Worm (Caenorhabditis elegans) whole organism, L3 larva: ENCODE results near the gene H14A12.3.
A peak's percentile ranks its signal among the peaks of the same experiment; 100 is the strongest.

Experiments used
- ZK546.5 ChIP-seq: sonication (generic microtip); optimal IDR thresholded peaks from 2 replicates; lab custom pipeline; 2017; ENCODE audit warnings: missing biosample characterization, missing genetic modification characterization
- ama-1 ChIP-seq: fragments of 150-350 bp; optimal IDR thresholded peaks from 2 replicates; lab custom pipeline; 2018
- ceh-16 ChIP-seq: sonication (generic microtip); optimal IDR thresholded peaks from 2 replicates; lab custom pipeline; 2017; ENCODE audit warnings: missing biosample characterization, missing genetic modification characterization
- elt-2 ChIP-seq: sonication (generic microtip); optimal IDR thresholded peaks from 2 replicates; lab custom pipeline; 2016; ENCODE audit warnings: missing genetic modification reagents, mild to moderate bottlenecking, missing genetic modification characterization, missing compliant biosample characterization
- fkh-10 ChIP-seq: sonication (generic microtip); optimal IDR thresholded peaks from 2 replicates; lab custom pipeline; 2017; ENCODE audit warnings: missing biosample characterization, missing genetic modification reagents, missing genetic modification characterization
- fos-1 ChIP-seq: fragments of 150-350 bp; optimal IDR thresholded peaks from 2 replicates; lab custom pipeline; 2014; ENCODE audit warnings: missing biosample characterization, missing genetic modification characterization
- jun-1 ChIP-seq: fragments of 150-350 bp; optimal IDR thresholded peaks from 2 replicates; lab custom pipeline; 2014; ENCODE audit warnings: missing biosample characterization, missing genetic modification reagents, missing genetic modification characterization
- mdl-1 ChIP-seq: fragments of 150-350 bp; optimal IDR thresholded peaks from 2 replicates; lab custom pipeline; 2014; ENCODE audit warnings: missing biosample characterization, missing genetic modification characterization
- snpc-4 ChIP-seq: fragments of 150-350 bp; optimal IDR thresholded peaks from 2 replicates; lab custom pipeline; 2014; ENCODE audit warnings: missing biosample characterization, missing genetic modification characterization
- unc-39 ChIP-seq: sonication (generic microtip); optimal IDR thresholded peaks from 4 replicates; lab custom pipeline; 2017; ENCODE audit warnings: missing biosample characterization, missing genetic modification characterization

DNA sequence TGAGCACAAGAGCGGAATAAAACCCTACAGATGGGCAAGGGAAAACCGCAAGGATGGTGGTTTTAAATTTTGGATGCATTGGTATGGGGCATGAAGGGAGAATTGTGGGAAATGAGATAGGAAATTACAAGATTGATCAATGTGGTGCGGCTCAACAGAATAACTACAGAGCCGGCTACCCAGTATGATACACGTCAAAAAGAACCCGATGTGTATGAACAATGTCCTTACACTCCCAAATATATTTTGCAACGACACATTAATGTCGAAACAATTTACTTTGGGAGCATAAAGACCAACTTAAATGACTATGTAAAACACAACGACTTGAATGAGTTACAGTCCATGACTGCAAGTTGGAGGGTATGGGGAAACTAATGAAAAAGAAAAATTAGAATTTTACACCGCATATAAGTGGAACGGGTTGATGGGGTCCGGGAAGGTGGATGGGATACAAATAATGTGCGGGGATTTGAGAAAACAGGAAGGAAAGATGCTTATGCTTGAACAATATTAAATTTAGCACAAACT is 32.1 kb downstream of the H14A12.3 start:
- no peak for TF ChIP-seq fkh-10
- no peak for TF ChIP-seq jun-1 (tag; lab: Kevin White, UChicago)
- no peak for TF ChIP-seq ZK546.5 (tag; lab: Kevin White, UChicago)
- TF ChIP-seq fos-1 (tag; lab: Kevin White, UChicago), result no peak
- TF ChIP-seq elt-2 (tag; lab: Kevin White, UChicago), result no peak
- no peak for TF ChIP-seq snpc-4
- TF ChIP-seq ama-1 (lab: Kevin White, UChicago), result peak; percentile 14
- TF ChIP-seq ceh-16 (tag; lab: Kevin White, UChicago), result no peak
- no peak for TF ChIP-seq unc-39 (tag; lab: Kevin White, UChicago)
- no peak for TF ChIP-seq mdl-1 (tag; lab: Kevin White, UChicago)
